Worm (Caenorhabditis elegans) whole organism, L4/young adult: ENCODE measurements around the gene fbxb-47.
"Not testable (repeated sequence)": the region's sequence is repeated elsewhere in the genome, so short reads cannot be mapped to it uniquely, and the experiment has no call there.

Experiments used
- W03F9.2 ChIP-seq: fragments of 150-350 bp; optimal IDR thresholded peaks from 2 replicates; lab custom pipeline; 2014; ENCODE audit warnings: missing biosample characterization, missing genetic modification characterization
- dao-5 ChIP-seq: sonication (generic microtip); optimal IDR thresholded peaks from 2 replicates; lab custom pipeline; 2016; ENCODE audit warnings: missing genotype, missing genetic modification characterization, moderate library complexity, missing compliant biosample characterization
- him-1 ChIP-seq: sonication (generic microtip); optimal IDR thresholded peaks from 2 replicates; lab custom pipeline; 2016; ENCODE audit warnings: missing genotype, missing genetic modification reagents, missing genetic modification characterization, missing compliant biosample characterization

Gene fbxb-47

DNA sequence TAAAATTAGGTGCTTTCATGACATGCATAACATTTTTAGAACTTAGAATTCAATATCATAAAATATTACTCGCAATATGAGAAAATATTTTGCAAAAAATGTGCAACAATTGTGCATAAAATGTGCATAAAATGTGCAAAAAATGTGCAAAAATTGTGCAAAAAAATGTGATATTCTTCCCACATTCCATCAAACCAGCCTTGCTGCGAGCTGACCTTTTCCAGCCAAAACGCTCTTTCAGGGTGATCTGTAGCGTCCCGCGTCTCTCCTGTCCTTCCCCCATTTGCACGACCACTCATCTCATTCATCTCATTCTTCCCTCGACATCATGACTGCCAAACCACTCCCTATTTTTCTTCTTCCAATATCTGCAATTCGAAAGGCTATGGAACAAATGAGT is 27.2 kb downstream of the fbxb-47 start, which contains the start of gene fbxb-17:
Gene fbxb-17, plus strand, starts transcription at position 301 of the 400 bp plus-strand sequence.
- TF ChIP-seq dao-5 (tag; lab: Kevin White, UChicago), result no peak
- TF ChIP-seq him-1 (tag; lab: Kevin White, UChicago), result no peak
- no peak for TF ChIP-seq W03F9.2 (tag; lab: Kevin White, UChicago)

DNA sequence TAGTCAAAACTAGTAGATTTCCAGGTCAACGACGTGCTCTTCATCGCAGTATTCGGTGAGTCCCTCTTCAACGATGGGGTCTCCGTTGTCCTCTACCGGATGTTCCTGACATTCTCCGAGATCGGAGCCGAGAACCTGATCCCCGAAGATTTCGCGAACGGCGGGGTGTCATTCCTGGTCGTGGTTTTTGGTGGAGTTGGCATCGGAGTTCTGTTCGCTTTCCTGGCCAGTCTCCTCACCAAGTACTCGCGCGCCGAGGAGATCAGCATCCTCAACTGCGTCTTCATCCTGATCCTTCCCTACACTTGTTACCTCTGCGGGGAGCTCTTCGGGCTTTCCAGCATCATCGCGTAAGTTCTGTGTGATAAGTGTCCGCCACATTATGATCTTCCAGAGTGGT is 30.6 kb downstream of the fbxb-47 start:
- TF ChIP-seq him-1 (tag; lab: Kevin White, UChicago) (no peak), dao-5 (tag; lab: Kevin White, UChicago) (no peak)

DNA sequence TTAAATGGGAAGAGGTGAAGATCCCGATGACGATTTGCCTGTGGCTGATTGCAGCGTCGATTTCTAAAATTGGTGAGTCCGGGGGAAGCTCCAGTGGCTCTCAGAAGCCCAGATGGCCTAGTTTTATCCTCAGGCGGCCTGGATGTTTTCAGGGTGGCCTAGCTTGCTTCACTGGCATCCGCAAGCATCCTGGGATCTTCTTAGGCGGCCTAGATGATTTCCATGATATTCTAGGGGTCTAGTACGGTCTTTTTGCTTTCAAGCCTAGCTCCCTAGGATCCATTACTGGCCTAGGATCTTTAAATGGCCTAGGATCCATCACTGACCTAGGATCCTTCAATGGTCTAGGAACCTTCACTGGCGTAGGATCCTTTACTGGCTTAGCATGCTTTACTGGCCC is 32.3 kb downstream of the fbxb-47 start:
- TF ChIP-seq dao-5 (tag; lab: Kevin White, UChicago) (no peak), him-1 (tag; lab: Kevin White, UChicago) (no peak), W03F9.2 (tag; lab: Kevin White, UChicago) (no peak)

DNA sequence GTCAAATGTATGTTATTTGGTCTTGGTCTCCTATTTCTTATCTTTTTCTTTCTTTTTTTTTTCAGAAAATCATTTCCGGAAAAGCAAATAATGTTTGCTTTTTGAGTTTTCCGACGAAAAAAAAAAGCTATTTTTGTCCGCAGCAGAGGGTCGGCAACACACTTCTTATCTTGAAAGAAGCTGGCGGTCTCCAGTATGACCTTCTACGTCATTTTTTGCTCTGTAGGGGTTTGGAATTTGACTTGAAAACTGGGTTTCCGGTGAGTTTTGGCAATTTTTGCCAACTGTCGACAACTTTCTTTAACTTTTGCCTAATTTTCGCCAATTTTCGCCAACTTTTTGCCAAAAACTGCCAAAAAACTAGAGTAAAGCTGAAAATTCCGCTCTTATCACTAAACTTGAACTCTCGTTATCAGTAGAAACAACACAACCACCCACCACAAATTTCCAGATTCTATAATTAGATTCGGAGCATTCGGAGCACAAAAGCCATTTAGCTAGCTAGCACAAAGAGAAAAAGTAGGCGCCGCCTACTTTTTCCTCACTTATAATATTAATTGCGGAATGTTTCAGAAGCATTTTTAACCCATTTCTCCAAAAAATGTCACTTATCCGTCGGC is 32.9 kb downstream of the fbxb-47 start, which contains the start of gene nhx-6:
Gene nhx-6, plus strand, starts transcription at position 570 of the 620 bp plus-strand sequence.
- TF ChIP-seq him-1 (tag; lab: Kevin White, UChicago) (no peak), W03F9.2 (tag; lab: Kevin White, UChicago) (no peak), dao-5 (tag; lab: Kevin White, UChicago) (no peak)

DNA sequence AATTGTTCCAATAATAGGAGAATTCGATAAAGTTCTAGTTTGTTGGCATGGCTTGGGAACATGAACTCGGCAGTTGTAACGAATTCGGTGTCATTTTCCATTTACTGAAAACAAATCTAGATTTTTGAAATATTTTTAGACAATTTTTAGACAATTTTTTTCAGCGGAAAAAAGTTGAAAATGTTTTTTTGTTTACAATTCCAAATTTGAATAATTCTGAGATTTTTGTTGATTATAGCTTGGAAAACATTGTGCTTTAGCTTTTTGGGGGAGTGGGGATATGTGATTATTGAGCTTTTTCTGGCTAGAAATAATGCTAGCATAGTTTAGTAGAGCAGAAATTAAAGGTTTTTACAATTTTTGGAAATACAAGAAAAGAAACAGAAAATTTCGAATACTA is 34.4 kb downstream of the fbxb-47 start, which contains the start of gene srw-97:
Gene srw-97, minus strand, starts transcription at position 101 of the 400 bp plus-strand sequence.
- no peak for TF ChIP-seq dao-5 (tag; lab: Kevin White, UChicago)
- no peak for TF ChIP-seq W03F9.2 (tag; lab: Kevin White, UChicago)
- no peak for TF ChIP-seq him-1 (tag; lab: Kevin White, UChicago)

DNA sequence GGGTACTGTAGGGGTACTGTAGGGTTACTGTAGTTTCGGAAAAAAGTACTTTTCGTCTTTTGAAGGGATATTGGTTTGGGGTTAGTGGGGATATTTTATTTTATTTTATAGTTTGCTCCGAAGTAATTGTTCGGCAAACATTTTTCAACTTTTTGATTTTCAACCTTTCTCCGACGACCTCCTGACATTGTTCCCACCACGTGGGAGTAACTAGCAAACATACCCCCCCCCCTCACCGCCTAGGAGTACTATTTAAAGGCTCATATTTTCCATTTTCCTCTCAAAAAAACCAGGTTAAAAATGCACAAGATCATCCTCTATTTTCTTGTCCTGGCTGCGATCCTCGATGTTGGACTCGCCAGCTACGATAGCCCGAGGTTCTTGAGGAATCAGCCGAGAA is 37.2 kb downstream of the fbxb-47 start, which contains the start of gene srlf-29:
Gene srlf-29, plus strand, starts transcription at position 301 of the 400 bp plus-strand sequence.
- TF ChIP-seq W03F9.2 (tag; lab: Kevin White, UChicago) (no peak), him-1 (tag; lab: Kevin White, UChicago) (no peak), dao-5 (tag; lab: Kevin White, UChicago) (no peak)

DNA sequence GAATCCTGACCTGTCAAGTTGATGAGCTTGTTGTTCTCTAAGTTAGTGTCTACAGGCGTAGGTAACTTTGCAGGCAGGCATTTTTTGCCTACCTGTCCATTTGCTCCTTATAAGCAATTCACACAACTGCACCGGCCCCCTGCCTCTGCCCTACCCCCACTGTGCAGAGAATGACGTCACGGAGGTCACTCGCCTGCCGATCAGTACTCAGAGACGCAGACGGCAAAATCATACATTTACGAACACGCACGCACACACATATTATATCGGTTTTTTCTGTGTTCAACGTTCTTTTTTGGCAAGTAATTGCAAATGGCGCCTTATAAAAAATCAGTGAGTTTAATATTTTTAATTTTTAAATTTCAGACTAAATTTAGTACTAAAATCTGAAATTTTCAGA is 39.7 kb downstream of the fbxb-47 start, which contains the start of gene duxl-1:
Gene duxl-1, plus strand, starts transcription at position 184 of the 400 bp plus-strand sequence.
- TF ChIP-seq him-1 (tag; lab: Kevin White, UChicago) (no peak), dao-5 (tag; lab: Kevin White, UChicago) (no peak), W03F9.2 (tag; lab: Kevin White, UChicago) (no peak)

DNA sequence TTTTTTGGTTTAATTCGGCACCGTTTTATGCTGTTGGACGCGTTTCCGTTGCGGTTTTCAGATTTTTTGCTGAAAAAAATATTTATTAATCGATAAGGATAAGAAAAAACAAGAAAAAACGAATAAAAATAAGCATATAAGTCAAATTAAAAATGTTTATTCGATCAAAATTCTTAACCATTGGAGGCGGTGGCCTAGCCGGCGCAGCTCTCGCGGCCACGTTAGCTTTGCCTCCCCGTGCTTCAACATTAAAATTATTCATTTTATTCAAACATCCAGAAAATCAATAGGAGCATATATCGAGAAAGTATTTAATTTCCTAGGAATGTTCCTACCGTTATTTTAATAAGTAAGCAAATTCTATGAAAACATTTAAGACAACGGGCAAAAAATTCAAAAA is 40.4 kb downstream of the fbxb-47 start, which contains the start of gene ZC204.14:
Gene ZC204.14, minus strand, starts transcription at position 69 of the 400 bp plus-strand sequence.
- TF ChIP-seq him-1 (tag; lab: Kevin White, UChicago) (no peak), dao-5 (tag; lab: Kevin White, UChicago) (no peak), W03F9.2 (tag; lab: Kevin White, UChicago) (no peak)

DNA sequence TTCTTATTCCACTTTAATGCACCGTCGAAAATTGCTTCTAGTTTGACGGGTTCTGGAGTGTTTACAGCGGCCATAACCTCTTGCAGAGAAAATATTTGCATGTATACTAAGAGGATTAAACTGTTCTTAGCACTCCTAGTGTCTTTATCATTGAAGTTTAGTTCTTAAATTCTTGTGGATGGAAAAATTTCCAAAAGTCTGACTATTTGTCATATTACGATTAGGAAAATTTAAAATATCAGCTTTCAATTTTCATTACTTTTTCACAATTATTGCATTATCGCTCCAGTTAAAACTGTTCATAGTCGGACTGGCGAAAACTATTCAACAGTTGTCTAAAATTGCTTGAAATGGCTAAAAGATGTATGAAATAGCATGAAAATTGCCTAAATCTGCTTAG is 42.4 kb downstream of the fbxb-47 start, which contains the start of gene ZC204.13:
Gene ZC204.13, minus strand, starts transcription at position 101 of the 400 bp plus-strand sequence.
- not testable (repeated sequence) for TF ChIP-seq him-1, W03F9.2, dao-5 (tag; lab: Kevin White, UChicago)

DNA sequence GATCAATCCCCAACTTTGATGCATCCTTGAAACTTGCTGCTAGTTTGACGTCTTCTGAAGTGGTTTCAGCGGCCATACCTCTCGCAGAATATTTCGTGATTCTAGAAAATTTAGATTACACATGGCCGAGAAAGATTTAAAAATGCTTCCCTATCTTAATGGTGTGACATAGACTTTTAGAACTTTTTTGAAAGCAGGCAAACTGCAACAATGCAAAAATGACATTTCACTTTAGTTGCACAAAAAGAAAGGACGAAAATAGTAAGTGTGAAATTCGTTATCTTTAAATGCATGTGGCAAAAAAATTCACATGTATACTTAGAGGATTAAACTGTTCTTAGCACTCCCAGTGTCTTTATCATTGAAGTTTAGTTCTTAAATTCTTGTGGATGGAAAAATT is 46.1 kb downstream of the fbxb-47 start, which contains the start of gene ZC204.12:
Gene ZC204.12, minus strand, starts transcription at position 101 of the 400 bp plus-strand sequence.
- TF ChIP-seq dao-5 (tag; lab: Kevin White, UChicago), result no peak
- no peak for TF ChIP-seq W03F9.2 (tag; lab: Kevin White, UChicago)
- TF ChIP-seq him-1 (tag; lab: Kevin White, UChicago), result no peak

DNA sequence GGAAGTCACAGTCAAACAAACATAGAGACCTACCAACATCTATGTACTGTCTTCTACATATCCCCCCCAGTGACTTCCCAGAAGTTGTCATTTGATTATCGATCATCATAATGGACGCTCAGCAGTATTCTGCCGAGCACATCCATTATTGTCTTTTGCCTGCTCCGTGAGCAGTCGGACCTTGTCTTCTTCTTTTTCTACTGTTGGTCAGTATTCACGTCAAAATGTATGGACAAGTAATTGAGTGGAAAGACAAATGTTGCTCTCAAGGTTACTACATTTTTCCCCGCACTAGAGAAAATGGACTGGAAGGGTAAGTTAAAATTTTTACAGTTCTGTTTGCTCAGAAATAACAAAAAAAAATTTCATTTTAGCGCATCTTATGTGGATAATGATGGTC is 48.3 kb downstream of the fbxb-47 start, which contains the start of gene btb-12:
Gene btb-12, plus strand, starts transcription at position 301 of the 400 bp plus-strand sequence.
- no peak for TF ChIP-seq dao-5 (tag; lab: Kevin White, UChicago)
- no peak for TF ChIP-seq him-1 (tag; lab: Kevin White, UChicago)

DNA sequence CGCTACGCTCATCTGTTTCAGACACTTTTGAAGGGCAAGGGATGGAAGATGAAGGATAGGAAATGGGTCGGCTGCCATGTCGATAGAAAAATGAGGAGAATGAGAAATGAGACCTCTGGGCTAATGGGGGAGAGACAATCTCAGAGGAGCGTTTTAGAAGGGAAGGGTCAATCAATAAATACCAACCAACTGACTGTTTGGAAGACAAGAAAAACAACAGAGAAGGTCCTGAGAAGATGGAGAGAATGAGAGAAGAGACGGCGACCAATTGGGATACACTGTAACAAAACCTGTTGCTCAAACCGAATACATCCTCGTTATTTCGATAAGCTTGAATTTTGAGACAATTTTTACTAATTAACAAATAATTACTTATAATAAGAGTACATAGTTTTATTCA is 49.9 kb downstream of the fbxb-47 start, which contains the start of gene fbxb-15:
Gene fbxb-15, minus strand, starts transcription at position 101 of the 400 bp plus-strand sequence.
- no peak for TF ChIP-seq W03F9.2 (tag; lab: Kevin White, UChicago)
- no peak for TF ChIP-seq him-1 (tag; lab: Kevin White, UChicago)
- no peak for TF ChIP-seq dao-5 (tag; lab: Kevin White, UChicago)
